1 fruit fly cellular context compared by ENCODE assay signal in genomic region chr2L:10386208-10386805, dm6.
TF ChIP-seq lines count a peak whose summit lies in the region.

Cdk1 (minus strand) TSS chr2L:10386262.
mRpS7 (plus strand) TSS chr2L:10386662.

TF ChIP-seq in whole organism, embryonic, 481 proteins besides CTCF, POLR2A, EP300 and RAD21 (continued from another document and continues in another):
- TF ChIP-seq CG3995 (GFP tag; optimal IDR thresholded peaks at IDR 0.05; lab: Kevin White, UChicago) = peak; percentile 4
- TF ChIP-seq CG12744 (GFP tag; optimal IDR thresholded peaks at IDR 0.05; lab: Kevin White, UChicago) = peak; percentile 30
- peak; percentile 45 for TF ChIP-seq Oaz (GFP tag; IDR thresholded peaks at IDR 0.05; lab: Robert Waterston, UW)
- no peak for TF ChIP-seq gro (GFP tag; optimal IDR thresholded peaks at IDR 0.05; lab: Kevin White, UChicago)
- peak; percentile 47 for TF ChIP-seq CHES-1-like (GFP tag; optimal IDR thresholded peaks at IDR 0.05; lab: Kevin White, UChicago)
- peak; percentile 63 for TF ChIP-seq CG3838 (GFP tag; optimal IDR thresholded peaks at IDR 0.05; lab: Kevin White, UChicago)
- peak; percentile 63 for TF ChIP-seq B-H1 (GFP tag; IDR thresholded peaks at IDR 0.05; lab: Robert Waterston, UW)
- peak; percentile 51; the same call in 1 of the 2 replicates for TF ChIP-seq CG3847 (GFP tag; IDR thresholded peaks at IDR 0.05; lab: Robert Waterston, UW)
- peak; percentile 40 for TF ChIP-seq CG4854 (GFP tag; optimal IDR thresholded peaks at IDR 0.05; lab: Kevin White, UChicago)
- no peak for TF ChIP-seq CG8478 (optimal IDR thresholded peaks at IDR 0.05; lab: Kevin White, UChicago)
- peak; percentile 56 for TF ChIP-seq E2f1 (GFP tag; IDR thresholded peaks at IDR 0.05; lab: Robert Waterston, UW)
- TF ChIP-seq az2 (GFP tag; optimal IDR thresholded peaks at IDR 0.05; lab: Kevin White, UChicago) = peak; percentile 67
- TF ChIP-seq CG2712 (tag; optimal IDR thresholded peaks at IDR 0.05; lab: Kevin White, UChicago) = peak; percentile 84
- peak; percentile 78; the same call in 1 of the 2 replicates for TF ChIP-seq CG6689 (GFP tag; IDR thresholded peaks at IDR 0.05; lab: Robert Waterston, UW)
- peak; percentile 82; the same call in 2 of the 3 replicates for TF ChIP-seq ci (GFP tag; IDR thresholded peaks at IDR 0.05; lab: Robert Waterston, UW)
- TF ChIP-seq Adf1 (GFP tag; IDR thresholded peaks at IDR 0.05; lab: Robert Waterston, UW) = 0 out of 2 replicates have a peak, but pooled peaks have one; percentile 16
- TF ChIP-seq CG10274 (GFP tag; optimal IDR thresholded peaks at IDR 0.05; lab: Kevin White, UChicago) = no peak
- no peak for TF ChIP-seq mirr (GFP tag; optimal IDR thresholded peaks at IDR 0.05; lab: Kevin White, UChicago)
- peak; percentile 64 for TF ChIP-seq HLH54F (GFP tag; optimal IDR thresholded peaks at IDR 0.05; lab: Kevin White, UChicago)
- no peak for TF ChIP-seq lab (GFP tag; optimal IDR thresholded peaks at IDR 0.05; lab: Kevin White, UChicago)
- TF ChIP-seq sima (GFP tag; optimal IDR thresholded peaks at IDR 0.05; lab: Kevin White, UChicago) = no peak
- peak; percentile 26 for TF ChIP-seq CG30431 (GFP tag; optimal IDR thresholded peaks at IDR 0.05; lab: Kevin White, UChicago)
- no peak for TF ChIP-seq TFAM (GFP tag; optimal IDR thresholded peaks at IDR 0.05; lab: Kevin White, UChicago)
- TF ChIP-seq CG33557 (GFP tag; optimal IDR thresholded peaks at IDR 0.05; lab: Kevin White, UChicago) = peak; percentile 40
- TF ChIP-seq CG1233 (GFP tag; optimal IDR thresholded peaks at IDR 0.05; lab: Kevin White, UChicago) = peak; percentile 66
- TF ChIP-seq CG1529 (GFP tag; optimal IDR thresholded peaks at IDR 0.05; lab: Kevin White, UChicago) = peak; percentile 45
- peak; percentile 82 for TF ChIP-seq E2f2 (GFP tag; IDR thresholded peaks at IDR 0.05; lab: Robert Waterston, UW)
- peak; percentile 63 for TF ChIP-seq CG12104 (GFP tag; optimal IDR thresholded peaks at IDR 0.05; lab: Kevin White, UChicago)
- TF ChIP-seq dmrt11E (tag; optimal IDR thresholded peaks at IDR 0.05; lab: Kevin White, UChicago) = peak; percentile 71
- TF ChIP-seq NC2β (GFP tag; optimal IDR thresholded peaks at IDR 0.05; lab: Kevin White, UChicago) = peak; percentile 31
- no peak for TF ChIP-seq CG34376 (GFP tag; optimal IDR thresholded peaks at IDR 0.05; lab: Kevin White, UChicago)
- no peak for TF ChIP-seq br (optimal IDR thresholded peaks at IDR 0.05; lab: Kevin White, UChicago)
- TF ChIP-seq CG8765 (GFP tag; IDR thresholded peaks at IDR 0.05; lab: Robert Waterston, UW) = peak; percentile 60; the same call in 1 of the 2 replicates
- TF ChIP-seq ase (GFP tag; IDR thresholded peaks at IDR 0.05; lab: Robert Waterston, UW) = peak; percentile 60; the same call in 2 of the 3 replicates
- no peak for TF ChIP-seq CG17912 (GFP tag; optimal IDR thresholded peaks at IDR 0.05; lab: Kevin White, UChicago)
- TF ChIP-seq Fer1 (GFP tag; optimal IDR thresholded peaks at IDR 0.05; lab: Kevin White, UChicago) = peak; percentile 32
- peak; percentile 71 for TF ChIP-seq CG7556 (GFP tag; optimal IDR thresholded peaks at IDR 0.05; lab: Kevin White, UChicago)
- no peak for TF ChIP-seq Jarid2 (GFP tag; optimal IDR thresholded peaks at IDR 0.05; lab: Kevin White, UChicago)
- peak; percentile 7 for TF ChIP-seq Fer2 (tag; optimal IDR thresholded peaks at IDR 0.05; lab: Kevin White, UChicago)
- TF ChIP-seq Lim3 (GFP tag; IDR thresholded peaks at IDR 0.05; lab: Robert Waterston, UW) = no peak
- peak in 1 of 2 experiments; percentile 41 for TF ChIP-seq eve (GFP tag; optimal IDR thresholded peaks at IDR 0.05; lab: Kevin White, UChicago)
- peak; percentile 47 for TF ChIP-seq Mes4 (GFP tag; optimal IDR thresholded peaks at IDR 0.05; lab: Kevin White, UChicago)
- no peak for TF ChIP-seq Hr78 (GFP tag; optimal IDR thresholded peaks at IDR 0.05; lab: Kevin White, UChicago)
- TF ChIP-seq zfh2 (GFP tag; optimal IDR thresholded peaks at IDR 0.05; lab: Kevin White, UChicago) = peak; percentile 52
- no peak for TF ChIP-seq ac (GFP tag; optimal IDR thresholded peaks at IDR 0.05; lab: Kevin White, UChicago)
- TF ChIP-seq Blimp-1 (GFP tag; optimal IDR thresholded peaks at IDR 0.05; lab: Kevin White, UChicago) = peak; percentile 55
- 0 out of 3 replicates have a peak, but pooled peaks have one; percentile 41 for TF ChIP-seq otp (GFP tag; IDR thresholded peaks at IDR 0.05; lab: Robert Waterston, UW)
- no peak for TF ChIP-seq cad (GFP tag; optimal IDR thresholded peaks at IDR 0.05; lab: Kevin White, UChicago)
- TF ChIP-seq ftz-f1 (GFP tag; optimal IDR thresholded peaks at IDR 0.05; lab: Kevin White, UChicago) = no peak
- peak; percentile 37 for TF ChIP-seq CG7271 (tag; optimal IDR thresholded peaks at IDR 0.05; lab: Kevin White, UChicago)
- TF ChIP-seq Dip2 (GFP tag; IDR thresholded peaks at IDR 0.05; lab: Robert Waterston, UW) = no peak
- TF ChIP-seq Aef1 (GFP tag; IDR thresholded peaks at IDR 0.05; lab: Robert Waterston, UW) = peak; percentile 53
- TF ChIP-seq CG14860 (GFP tag; IDR thresholded peaks at IDR 0.05; lab: Robert Waterston, UW; ENCODE audit: partially characterized antibody) = no peak
- peak; percentile 13 for TF ChIP-seq gcm2 (GFP tag; optimal IDR thresholded peaks at IDR 0.05; lab: Kevin White, UChicago)
- no peak for TF ChIP-seq CG7745 (tag; optimal IDR thresholded peaks at IDR 0.05; lab: Kevin White, UChicago)
- TF ChIP-seq dimm (GFP tag; IDR thresholded peaks at IDR 0.05; lab: Robert Waterston, UW) = no peak
- TF ChIP-seq CG17568 (GFP tag; optimal IDR thresholded peaks at IDR 0.05; lab: Kevin White, UChicago) = no peak
- no peak for TF ChIP-seq Dref (GFP tag; IDR thresholded peaks at IDR 0.05; lab: Robert Waterston, UW)
- peak; percentile 62 for TF ChIP-seq twi (tag; optimal IDR thresholded peaks at IDR 0.05; lab: Kevin White, UChicago)
- TF ChIP-seq gcm (GFP tag; optimal IDR thresholded peaks at IDR 0.05; lab: Kevin White, UChicago) = peak; percentile 66
- TF ChIP-seq CG11398 (GFP tag; optimal IDR thresholded peaks at IDR 0.05; lab: Kevin White, UChicago) = no peak
- no peak for TF ChIP-seq CG2129 (GFP tag; IDR thresholded peaks at IDR 0.05; lab: Robert Waterston, UW; ENCODE audit: partially characterized antibody)
- peak; percentile 64 for TF ChIP-seq CG18476 (GFP tag; optimal IDR thresholded peaks at IDR 0.05; lab: Kevin White, UChicago)
- no peak for TF ChIP-seq tup (GFP tag; optimal IDR thresholded peaks at IDR 0.05; lab: Kevin White, UChicago)
- no peak for TF ChIP-seq fd102C (GFP tag; optimal IDR thresholded peaks at IDR 0.05; lab: Kevin White, UChicago)
- peak; percentile 38 for TF ChIP-seq Atf-2 (GFP tag; optimal IDR thresholded peaks at IDR 0.05; lab: Kevin White, UChicago)
- 0 out of 3 replicates have a peak, but pooled peaks have one; percentile 54 for TF ChIP-seq CG3726 (GFP tag; IDR thresholded peaks at IDR 0.05; lab: Robert Waterston, UW)
- TF ChIP-seq Asciz (GFP tag; optimal IDR thresholded peaks at IDR 0.05; lab: Kevin White, UChicago) = no peak
- peak; percentile 66 for TF ChIP-seq CG17359 (tag; optimal IDR thresholded peaks at IDR 0.05; lab: Kevin White, UChicago)
- peak; percentile 52 for TF ChIP-seq CG10565 (GFP tag; optimal IDR thresholded peaks at IDR 0.05; lab: Kevin White, UChicago)
- no peak for TF ChIP-seq CG9876 (GFP tag; optimal IDR thresholded peaks at IDR 0.05; lab: Kevin White, UChicago)
- TF ChIP-seq CG30020 (tag; optimal IDR thresholded peaks at IDR 0.05; lab: Kevin White, UChicago) = peak; percentile 100
- no peak for TF ChIP-seq CG10321 (GFP tag; IDR thresholded peaks at IDR 0.05; lab: Robert Waterston, UW)
- peak; percentile 63 for TF ChIP-seq CG13624 (GFP tag; optimal IDR thresholded peaks at IDR 0.05; lab: Kevin White, UChicago)
- TF ChIP-seq sim (GFP tag; IDR thresholded peaks at IDR 0.05; lab: Robert Waterston, UW) = no peak
- no peak for TF ChIP-seq abd-A (tag; optimal IDR thresholded peaks at IDR 0.05; lab: Kevin White, UChicago)
- peak; percentile 32 for TF ChIP-seq Sry-δ (GFP tag; optimal IDR thresholded peaks at IDR 0.05; lab: Kevin White, UChicago)
- peak; percentile 74 for TF ChIP-seq CG14441 (GFP tag; IDR thresholded peaks at IDR 0.05; lab: Robert Waterston, UW)
- peak; percentile 46 for TF ChIP-seq CG10654 (GFP tag; optimal IDR thresholded peaks at IDR 0.05; lab: Kevin White, UChicago)
- peak; percentile 60 for TF ChIP-seq CG15696 (tag; optimal IDR thresholded peaks at IDR 0.05; lab: Kevin White, UChicago)
- TF ChIP-seq Camta (GFP tag; optimal IDR thresholded peaks at IDR 0.05; lab: Kevin White, UChicago) = peak; percentile 57
- no peak for TF ChIP-seq CG6683 (GFP tag; optimal IDR thresholded peaks at IDR 0.05; lab: Kevin White, UChicago)
- TF ChIP-seq CG6791 (GFP tag; IDR thresholded peaks at IDR 0.05; lab: Robert Waterston, UW; ENCODE audit: partially characterized antibody) = no peak
- peak; percentile 70 for TF ChIP-seq CG17829 (tag; optimal IDR thresholded peaks at IDR 0.05; lab: Kevin White, UChicago)
- peak; percentile 59 for TF ChIP-seq D19B (GFP tag; optimal IDR thresholded peaks at IDR 0.05; lab: Kevin White, UChicago)
- TF ChIP-seq CG11723 (GFP tag; optimal IDR thresholded peaks at IDR 0.05; lab: Kevin White, UChicago) = peak; percentile 86
- peak; percentile 76 for TF ChIP-seq NfI (GFP tag; optimal IDR thresholded peaks at IDR 0.05; lab: Kevin White, UChicago)
- no peak for TF ChIP-seq Bgb (GFP tag; IDR thresholded peaks at IDR 0.05; lab: Robert Waterston, UW; ENCODE audit: partially characterized antibody)
- TF ChIP-seq CG8359 (GFP tag; optimal IDR thresholded peaks at IDR 0.05; lab: Kevin White, UChicago; ENCODE audit: borderline replicate concordance) = peak; percentile 27
- no peak for TF ChIP-seq MTF-1 (GFP tag; optimal IDR thresholded peaks at IDR 0.05; lab: Kevin White, UChicago; ENCODE audit: borderline replicate concordance)
- TF ChIP-seq cas (GFP tag; IDR thresholded peaks at IDR 0.05; lab: Robert Waterston, UW) = no peak
- TF ChIP-seq CG7372 (GFP tag; IDR thresholded peaks at IDR 0.05; lab: Robert Waterston, UW) = peak; percentile 65
- peak; percentile 65 for TF ChIP-seq Ptx1 (GFP tag; IDR thresholded peaks at IDR 0.05; lab: Robert Waterston, UW)
- no peak for TF ChIP-seq schlank (tag; optimal IDR thresholded peaks at IDR 0.05; lab: Kevin White, UChicago)
- TF ChIP-seq CG11696 (GFP tag; IDR thresholded peaks at IDR 0.05; lab: Robert Waterston, UW) = 0 out of 2 replicates have a peak, but pooled peaks have one; percentile 51
- no peak for TF ChIP-seq en (GFP tag; optimal IDR thresholded peaks at IDR 0.05; lab: Kevin White, UChicago)
- no peak for TF ChIP-seq CG15073 (GFP tag; optimal IDR thresholded peaks at IDR 0.05; lab: Kevin White, UChicago)
- no peak for TF ChIP-seq Optix (GFP tag; IDR thresholded peaks at IDR 0.05; lab: Robert Waterston, UW)
- no peak for TF ChIP-seq Gsc (GFP tag; IDR thresholded peaks at IDR 0.05; lab: Robert Waterston, UW)
- no peak for TF ChIP-seq CG9215 (GFP tag; IDR thresholded peaks at IDR 0.05; lab: Robert Waterston, UW)
- no peak for TF ChIP-seq run (tag; optimal IDR thresholded peaks at IDR 0.05; lab: Kevin White, UChicago)
- TF ChIP-seq CG32532 (GFP tag; IDR thresholded peaks at IDR 0.05; lab: Robert Waterston, UW) = peak; percentile 77
- peak; percentile 79 for TF ChIP-seq Atf6 (GFP tag; IDR thresholded peaks at IDR 0.05; lab: Robert Waterston, UW)
- no peak for TF ChIP-seq bowl (GFP tag; IDR thresholded peaks at IDR 0.05; lab: Robert Waterston, UW)
- TF ChIP-seq Hmx (GFP tag; optimal IDR thresholded peaks at IDR 0.05; lab: Kevin White, UChicago) = peak; percentile 37
- peak; percentile 12 for TF ChIP-seq nau (GFP tag; optimal IDR thresholded peaks at IDR 0.05; lab: Kevin White, UChicago)
- TF ChIP-seq CG30403 (GFP tag; optimal IDR thresholded peaks at IDR 0.05; lab: Kevin White, UChicago) = peak; percentile 83
- no peak for TF ChIP-seq ro (GFP tag; IDR thresholded peaks at IDR 0.05; lab: Robert Waterston, UW)
- peak; percentile 85 for TF ChIP-seq CG31441 (GFP tag; IDR thresholded peaks at IDR 0.05; lab: Robert Waterston, UW)
- TF ChIP-seq kah (GFP tag; optimal IDR thresholded peaks at IDR 0.05; lab: Kevin White, UChicago) = no peak
- no peak for TF ChIP-seq ERR (GFP tag; optimal IDR thresholded peaks at IDR 0.05; lab: Kevin White, UChicago)
- 0 out of 2 replicates have a peak, but pooled peaks have one; percentile 12 for TF ChIP-seq onecut (GFP tag; IDR thresholded peaks at IDR 0.05; lab: Robert Waterston, UW)
- TF ChIP-seq CG7357 (GFP tag; IDR thresholded peaks at IDR 0.05; lab: Robert Waterston, UW) = peak; percentile 65; the same call in 2 of the 3 replicates
- no peak for TF ChIP-seq sr (GFP tag; IDR thresholded peaks at IDR 0.05; lab: Robert Waterston, UW)
- TF ChIP-seq chif (GFP tag; optimal IDR thresholded peaks at IDR 0.05; lab: Kevin White, UChicago) = peak; percentile 17 to 53
- no peak for TF ChIP-seq her (GFP tag; optimal IDR thresholded peaks at IDR 0.05; lab: Kevin White, UChicago)
- peak; percentile 52 for TF ChIP-seq caup (GFP tag; optimal IDR thresholded peaks at IDR 0.05; lab: Kevin White, UChicago; ENCODE audit: severe bottlenecking)
- peak; percentile 10 for TF ChIP-seq crc (GFP tag; optimal IDR thresholded peaks at IDR 0.05; lab: Kevin White, UChicago)
- no peak; the same call in 1 of the 2 replicates for TF ChIP-seq lmd (GFP tag; IDR thresholded peaks at IDR 0.05; lab: Robert Waterston, UW)
- TF ChIP-seq CG11247 (GFP tag; IDR thresholded peaks at IDR 0.05; lab: Robert Waterston, UW) = peak; percentile 43; the same call in 1 of the 2 replicates
- peak; percentile 76 for TF ChIP-seq H2.0 (GFP tag; IDR thresholded peaks at IDR 0.05; lab: Robert Waterston, UW)
- peak; percentile 46 for TF ChIP-seq CG13123 (GFP tag; optimal IDR thresholded peaks at IDR 0.05; lab: Kevin White, UChicago)
- peak; percentile 39 for TF ChIP-seq Deaf1 (tag; optimal IDR thresholded peaks at IDR 0.05; lab: Kevin White, UChicago)
- TF ChIP-seq CkIIα-i1 (GFP tag; IDR thresholded peaks at IDR 0.05; lab: Robert Waterston, UW) = no peak
- peak in 1 of 3 experiments; percentile 72 for TF ChIP-seq lola (GFP tag; optimal IDR thresholded peaks at IDR 0.05; lab: Kevin White, UChicago)
- TF ChIP-seq Vsx1 (GFP tag; optimal IDR thresholded peaks at IDR 0.05; lab: Kevin White, UChicago) = peak; percentile 47
- TF ChIP-seq Rfx (GFP tag; IDR thresholded peaks at IDR 0.05; lab: Robert Waterston, UW) = peak; percentile 70
- TF ChIP-seq fd3F (GFP tag; optimal IDR thresholded peaks at IDR 0.05; lab: Kevin White, UChicago) = peak; percentile 66
- no peak for TF ChIP-seq knrl (GFP tag; IDR thresholded peaks at IDR 0.05; lab: Robert Waterston, UW; ENCODE audit: partially characterized antibody)
- peak; percentile 74 for TF ChIP-seq Dp (GFP tag; optimal IDR thresholded peaks at IDR 0.05; lab: Kevin White, UChicago)
- TF ChIP-seq bbx (GFP tag; IDR thresholded peaks at IDR 0.05; lab: Robert Waterston, UW; ENCODE audit: partially characterized antibody) = no peak
